Worm (Caenorhabditis elegans): Measurements from ENCODE around the gene arid-1.

DNA sequence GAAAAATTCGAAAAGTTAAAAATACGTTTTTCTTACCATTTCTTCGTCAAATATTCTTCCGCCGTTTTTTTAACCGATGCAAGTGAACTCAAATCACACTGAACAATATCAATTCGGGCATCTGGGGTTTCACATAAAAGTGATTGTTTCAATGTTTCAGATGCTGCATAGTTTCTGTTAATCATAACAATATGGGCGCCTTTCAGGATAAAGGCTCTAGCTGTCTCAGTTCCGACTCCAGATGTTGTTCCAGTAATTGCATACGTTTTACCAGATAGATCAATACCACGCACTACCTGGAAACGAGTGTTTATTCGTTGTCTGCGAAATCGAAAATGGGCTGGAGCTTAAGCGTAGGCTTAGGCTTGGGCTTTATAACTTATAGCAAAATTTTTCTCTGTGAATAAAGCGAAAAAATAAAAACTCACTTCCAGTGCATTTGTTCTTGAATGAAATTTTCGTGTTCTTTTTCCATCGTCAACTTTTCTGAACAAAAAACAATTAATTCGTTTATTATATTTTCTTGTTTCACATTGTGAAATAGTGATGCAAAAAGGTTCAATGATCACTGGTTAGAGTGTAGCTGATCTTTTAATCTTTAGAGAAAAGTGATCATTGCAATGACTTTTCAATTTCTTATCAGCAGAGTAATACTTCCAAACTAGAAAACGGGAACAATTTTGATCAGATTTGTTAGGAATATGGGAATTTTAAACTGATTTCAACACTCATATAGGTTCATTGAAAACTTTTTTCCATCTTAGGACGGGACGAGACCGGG is 25.6 kb downstream of the arid-1 start:
- TF ChIP-seq dsc-1 (tag; optimal IDR thresholded peaks at IDR 0.05) = peak; percentile 92
- no peak for TF ChIP-seq unc-62 (GFP tag; optimal IDR thresholded peaks at IDR 0.05)
- TF ChIP-seq ama-1 (optimal IDR thresholded peaks at IDR 0.05) = no peak
- TF ChIP-seq elt-3 (tag; optimal IDR thresholded peaks at IDR 0.05) = no peak
- TF ChIP-seq hlh-4 (tag; optimal IDR thresholded peaks at IDR 0.05) = no peak
- TF ChIP-seq rnt-1 (tag; optimal IDR thresholded peaks at IDR 0.05) = no peak
